Worm (Caenorhabditis elegans): Measurements from ENCODE around the gene F39F10.5.

The F39F10.5 gene

ce11 chrX:16960346-16960745 is 46.8 kb upstream of the F39F10.5 start:
- TF ChIP-seq nhr-129 (tag; optimal IDR thresholded peaks at IDR 0.05) (peak; percentile 0), crh-2 (tag; optimal IDR thresholded peaks at IDR 0.05) (no peak)

- TF ChIP-seq nhr-129 (tag; optimal IDR thresholded peaks at IDR 0.05) (no peak), mdl-1 (tag; optimal IDR thresholded peaks at IDR 0.05) (no peak), nhr-25 (tag; optimal IDR thresholded peaks at IDR 0.05) (no peak), mab-5 (tag; optimal IDR thresholded peaks at IDR 0.05) (no peak), ZK546.5 (tag; optimal IDR thresholded peaks at IDR 0.05) (no peak)
Measured at ce11 chrX:16958015-16958414, 44.4 kb upstream of the F39F10.5 start.

- TF ChIP-seq sem-4 (tag; optimal IDR thresholded peaks at IDR 0.05) (no peak), nhr-23 (tag; optimal IDR thresholded peaks at IDR 0.05) (no peak), ZK546.5 (tag; optimal IDR thresholded peaks at IDR 0.05) (no peak), lin-11 (tag; optimal IDR thresholded peaks at IDR 0.05) (no peak), alr-1 (tag; optimal IDR thresholded peaks at IDR 0.05) (no peak), unc-39 (tag; optimal IDR thresholded peaks at IDR 0.05) (no peak), lin-13 (GFP tag; optimal IDR thresholded peaks at IDR 0.05) (no peak), lin-39 (tag; optimal IDR thresholded peaks at IDR 0.05) (no peak), ztf-1 (GFP tag; conservative IDR thresholded peaks at IDR 0.05) (no peak), elt-3 (tag; optimal IDR thresholded peaks at IDR 0.05) (no peak), mdl-1 (tag; optimal IDR thresholded peaks at IDR 0.05) (no peak), nhr-25 (tag; optimal IDR thresholded peaks at IDR 0.05) (no peak), elt-1 (tag; optimal IDR thresholded peaks at IDR 0.05) (no peak), unc-55 (GFP tag; optimal IDR thresholded peaks at IDR 0.05) (no peak)
Measured at ce11 chrX:16952859-16953258, 39.3 kb upstream of the F39F10.5 start, which contains the start of gene F52G3.8. TSS of gene F52G3.8 (minus strand) at chrX:16952959.

ce11 chrX:16943934-16944914 is 30.7 kb upstream of the F39F10.5 start:
- TF ChIP-seq ama-1 (optimal IDR thresholded peaks at IDR 0.05) (peak; percentile 92), zag-1 (tag; optimal IDR thresholded peaks at IDR 0.05) (no peak), nhr-129 (tag; optimal IDR thresholded peaks at IDR 0.05) (peak; percentile 32), C34F6.9 (tag; optimal IDR thresholded peaks at IDR 0.05) (no peak), ZK546.5 (tag; optimal IDR thresholded peaks at IDR 0.05) (no peak), ztf-11 (tag; optimal IDR thresholded peaks at IDR 0.05) (no peak), sma-9 (GFP tag; optimal IDR thresholded peaks at IDR 0.05) (no peak), sma-9 (tag; optimal IDR thresholded peaks at IDR 0.05) (no peak), unc-55 (GFP tag; optimal IDR thresholded peaks at IDR 0.05) (peak; percentile 5), unc-39 (tag; optimal IDR thresholded peaks at IDR 0.05) (no peak), peb-1 (tag; optimal IDR thresholded peaks at IDR 0.05) (no peak), gmeb-1 (tag; optimal IDR thresholded peaks at IDR 0.05) (no peak), sem-4 (tag; optimal IDR thresholded peaks at IDR 0.05) (no peak), elt-1 (tag; optimal IDR thresholded peaks at IDR 0.05) (no peak), F13H6.1 (tag; optimal IDR thresholded peaks at IDR 0.05) (no peak), R02D3.7 (tag; optimal IDR thresholded peaks at IDR 0.05) (no peak), blmp-1 (tag; optimal IDR thresholded peaks at IDR 0.05; ENCODE audit: insufficient read depth) (no peak), nhr-11 (tag; optimal IDR thresholded peaks at IDR 0.05) (no peak)

- no peak for TF ChIP-seq R02D3.7 (tag; optimal IDR thresholded peaks at IDR 0.05)
- no peak for TF ChIP-seq nhr-6 (tag; optimal IDR thresholded peaks at IDR 0.05)
- no peak for TF ChIP-seq F13H6.1 (tag; optimal IDR thresholded peaks at IDR 0.05)
Measured at ce11 chrX:16942316-16942715, 28.7 kb upstream of the F39F10.5 start.
